Worm (Caenorhabditis elegans): Measurements from ENCODE around the gene nkb-2.

nkb-2 gene

DNA sequence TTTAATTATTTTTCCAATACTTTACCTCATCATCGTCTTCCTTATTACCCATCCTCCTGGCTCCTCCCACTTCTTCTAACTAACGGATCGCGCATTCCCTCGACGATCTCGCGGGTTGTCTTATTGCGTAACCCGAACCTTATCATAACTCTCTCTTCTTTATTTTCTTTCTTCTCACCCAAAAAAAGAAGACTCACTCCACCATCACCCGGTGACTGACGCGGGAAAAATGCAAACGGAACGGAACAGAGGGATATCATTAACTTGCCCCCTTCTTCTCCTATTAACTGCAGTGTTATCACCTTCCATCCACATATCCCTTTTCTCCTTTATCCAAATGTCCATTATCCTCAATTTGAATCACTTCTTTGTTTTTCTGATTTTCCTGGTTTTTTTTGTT lies 20.7 kb upstream of the nkb-2 start:
- TF ChIP-seq nhr-43 (tag; optimal IDR thresholded peaks at IDR 0.05; ENCODE audit: poor library complexity, severe bottlenecking) (peak; percentile 16), nhr-23 (tag; optimal IDR thresholded peaks at IDR 0.05) (peak; percentile 38), pha-4 (tag; optimal IDR thresholded peaks at IDR 0.05) (no peak)

DNA sequence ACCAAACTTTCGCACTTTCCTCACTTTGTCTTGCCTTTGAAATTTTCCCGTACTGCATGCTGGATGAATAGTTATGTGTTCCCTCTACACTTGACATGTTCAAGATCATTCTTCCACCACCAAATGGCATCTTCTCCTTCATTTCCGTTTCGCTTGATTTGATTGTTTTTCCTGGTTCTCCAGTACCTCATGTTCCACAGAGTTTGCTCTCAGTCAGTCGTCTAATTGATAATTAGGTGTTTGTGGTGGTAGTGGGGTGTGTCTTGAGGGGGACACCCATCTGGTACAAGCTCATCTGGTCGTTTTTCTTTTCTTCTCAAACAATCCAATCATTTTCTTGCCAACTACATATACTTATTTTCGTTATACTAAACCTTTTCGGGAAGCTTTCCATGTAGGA lies 19.7 kb upstream of the nkb-2 start:
- no peak for TF ChIP-seq mdl-1 (tag; optimal IDR thresholded peaks at IDR 0.05)
- TF ChIP-seq nhr-23 (tag; optimal IDR thresholded peaks at IDR 0.05), result no peak
- TF ChIP-seq ceh-28 (tag; optimal IDR thresholded peaks at IDR 0.05), result no peak
- TF ChIP-seq elt-1 (tag; optimal IDR thresholded peaks at IDR 0.05), result no peak
- TF ChIP-seq jun-1 (tag; optimal IDR thresholded peaks at IDR 0.05), result no peak
- TF ChIP-seq tbx-2 (tag; optimal IDR thresholded peaks at IDR 0.05), result no peak
- no peak for TF ChIP-seq R02D3.7 (tag; optimal IDR thresholded peaks at IDR 0.05)
- no peak for TF ChIP-seq unc-62 (GFP tag; optimal IDR thresholded peaks at IDR 0.05)

DNA sequence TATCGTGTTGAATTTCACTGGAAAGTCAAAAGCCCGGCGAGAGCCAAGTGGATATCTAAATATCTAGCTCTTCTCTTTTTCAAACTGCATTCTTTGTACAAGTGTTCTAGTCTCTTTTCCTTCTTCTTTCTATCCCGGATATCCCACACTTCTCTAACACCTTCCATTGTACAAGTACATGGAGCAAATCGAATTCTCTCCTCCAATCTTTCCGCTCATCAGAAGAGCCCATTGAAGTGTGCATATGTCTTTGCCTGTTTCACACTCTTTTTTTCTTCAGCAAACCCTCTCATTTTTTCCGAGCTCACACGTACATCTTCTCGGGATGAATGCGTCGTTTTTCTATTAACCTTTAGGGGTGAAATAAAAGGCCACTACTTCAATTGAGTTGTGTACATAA lies 17.3 kb upstream of the nkb-2 start:
- TF ChIP-seq skn-1 (tag; optimal IDR thresholded peaks at IDR 0.05) (no peak), fkh-10 (GFP tag; optimal IDR thresholded peaks at IDR 0.05) (peak; percentile 76), ceh-16 (tag; optimal IDR thresholded peaks at IDR 0.05) (no peak), ztf-11 (tag; optimal IDR thresholded peaks at IDR 0.05) (no peak), ceh-28 (tag; optimal IDR thresholded peaks at IDR 0.05) (no peak), ceh-82 (tag; optimal IDR thresholded peaks at IDR 0.05) (no peak), aly-2 (tag; optimal IDR thresholded peaks at IDR 0.05) (no peak)

- TF ChIP-seq lin-39 (tag; optimal IDR thresholded peaks at IDR 0.05) (peak; percentile 34), fos-1 (tag; optimal IDR thresholded peaks at IDR 0.05) (no peak), unc-62 (GFP tag; optimal IDR thresholded peaks at IDR 0.05) (no peak), nhr-11 (tag; optimal IDR thresholded peaks at IDR 0.05) (no peak)
These were observed 16.3 kb upstream of the nkb-2 start for ce11 chrIV:10574471-10574870.

DNA sequence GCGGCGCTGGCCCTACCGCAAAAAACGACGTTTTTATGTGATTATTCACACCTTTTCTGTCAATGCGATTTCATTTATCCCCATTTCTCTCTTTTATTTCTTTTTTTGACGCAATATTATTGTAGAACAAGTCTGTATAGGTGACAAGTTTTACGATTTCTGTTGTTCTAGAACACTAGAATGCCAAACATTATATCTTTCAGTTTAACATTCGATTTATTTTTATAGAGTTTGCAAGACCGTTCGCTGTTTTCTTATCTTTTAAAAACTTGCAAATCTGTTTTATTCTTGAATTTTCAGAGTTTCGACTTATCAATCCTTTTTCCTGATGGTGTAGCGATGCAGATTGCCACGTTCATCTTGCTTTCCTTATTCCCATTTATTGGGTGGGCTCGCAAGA lies 14.7 kb upstream of the nkb-2 start, which contains the start of gene efn-2:
Gene efn-2, plus strand, starts transcription at position 301 of the 400 bp plus-strand sequence.
- TF ChIP-seq mdl-1 (tag; optimal IDR thresholded peaks at IDR 0.05) (no peak), egl-5 (tag; optimal IDR thresholded peaks at IDR 0.05) (peak; percentile 13)

- TF ChIP-seq skn-1 (tag; optimal IDR thresholded peaks at IDR 0.05) (no peak), pqm-1 (tag; optimal IDR thresholded peaks at IDR 0.05) (no peak), fkh-10 (GFP tag; optimal IDR thresholded peaks at IDR 0.05) (no peak), nhr-23 (tag; optimal IDR thresholded peaks at IDR 0.05) (peak; percentile 34), nhr-12 (tag; optimal IDR thresholded peaks at IDR 0.05) (no peak), fos-1 (tag; optimal IDR thresholded peaks at IDR 0.05) (no peak)
These were observed 14.1 kb upstream of the nkb-2 start for ce11 chrIV:10576624-10577023.

- TF ChIP-seq hmg-11 (tag; optimal IDR thresholded peaks at IDR 0.05) (no peak), egl-27 (tag; optimal IDR thresholded peaks at IDR 0.05) (no peak), egl-5 (tag; optimal IDR thresholded peaks at IDR 0.05) (no peak), elt-3 (tag; optimal IDR thresholded peaks at IDR 0.05) (no peak), unc-62 (GFP tag; optimal IDR thresholded peaks at IDR 0.05) (no peak), nhr-67 (tag; optimal IDR thresholded peaks at IDR 0.05) (no peak), mml-1 (tag; optimal IDR thresholded peaks at IDR 0.05) (no peak)
These were observed 13.1 kb upstream of the nkb-2 start for ce11 chrIV:10577600-10577999.

DNA sequence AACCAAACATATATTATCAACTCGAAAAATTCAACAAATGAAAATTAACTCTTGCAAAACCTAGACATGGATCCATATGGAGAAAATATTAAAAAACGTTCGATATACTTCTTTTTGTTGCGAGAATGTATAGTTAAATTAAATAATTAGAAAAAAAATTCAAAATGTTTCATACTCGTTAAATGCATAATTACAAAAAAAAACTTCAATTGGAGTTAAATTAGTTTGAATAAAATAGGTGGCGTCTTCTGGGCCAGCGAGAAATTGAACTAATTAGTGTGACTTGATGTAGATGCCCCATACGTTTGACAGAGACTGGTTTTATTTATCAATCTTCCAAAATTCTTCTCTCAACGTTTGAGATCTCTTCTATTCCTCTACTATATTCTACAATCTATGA lies 12.4 kb upstream of the nkb-2 start, which contains the start of gene lgc-43:
Gene lgc-43, plus strand, starts transcription at position 301 of the 400 bp plus-strand sequence.
- TF ChIP-seq nhr-76 (tag; optimal IDR thresholded peaks at IDR 0.05) (peak; percentile 67), ceh-28 (tag; optimal IDR thresholded peaks at IDR 0.05) (no peak)
